Fruit fly (Drosophila melanogaster) S2 (cell line): ENCODE measurements around the gene CG14441.

Experiments used
- CG8478 ChIP-seq: fragments of >200 bp; optimal IDR thresholded peaks from 2 replicates; lab custom pipeline; 2018
- CTCF ChIP-seq, 2 experiments: fragments of >200 bp; optimal IDR thresholded peaks; 2 replicates each; lab custom pipeline; 2018

DNA sequence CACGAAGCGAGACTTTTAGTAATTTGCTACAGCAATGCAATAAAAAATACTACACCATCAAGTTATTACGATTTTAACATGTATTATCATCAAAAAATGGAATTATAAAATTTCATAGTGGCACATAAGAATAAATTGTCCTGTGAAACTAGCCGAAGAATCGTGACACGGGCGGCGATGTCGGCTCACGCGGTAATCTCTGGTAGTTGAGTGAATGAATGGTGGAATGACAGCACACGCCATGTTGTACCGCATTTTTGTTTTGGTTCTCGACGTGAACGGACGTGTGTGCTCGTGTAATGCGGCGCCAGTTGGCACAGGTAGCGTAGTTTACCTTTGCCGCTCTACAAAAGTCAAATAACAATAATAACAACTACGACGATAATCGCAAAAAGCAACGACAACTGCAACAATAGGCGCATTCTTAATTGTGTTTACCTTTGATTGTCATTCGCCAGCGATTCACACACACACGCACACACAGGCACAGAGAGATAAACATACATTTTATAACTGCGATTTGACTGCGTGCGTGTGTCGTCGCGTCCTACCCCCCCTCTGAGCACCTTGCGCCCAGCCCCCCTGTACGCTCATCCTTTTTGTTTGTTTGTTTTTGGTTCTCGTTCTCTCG lies at the start of gene CG14441:
- TF ChIP-seq CG8478 (lab: Kevin White, UChicago): no peak
- TF ChIP-seq CTCF (optimal IDR thresholded peaks at IDR 0.05; lab: Kevin White, UChicago): no peak
